Worm (Caenorhabditis elegans): ENCODE measurements around the gene arl-8.
"Not testable (repeated sequence)": the region's sequence is repeated elsewhere in the genome, so short reads cannot be mapped to it uniquely, and the experiment has no call there.

DNA sequence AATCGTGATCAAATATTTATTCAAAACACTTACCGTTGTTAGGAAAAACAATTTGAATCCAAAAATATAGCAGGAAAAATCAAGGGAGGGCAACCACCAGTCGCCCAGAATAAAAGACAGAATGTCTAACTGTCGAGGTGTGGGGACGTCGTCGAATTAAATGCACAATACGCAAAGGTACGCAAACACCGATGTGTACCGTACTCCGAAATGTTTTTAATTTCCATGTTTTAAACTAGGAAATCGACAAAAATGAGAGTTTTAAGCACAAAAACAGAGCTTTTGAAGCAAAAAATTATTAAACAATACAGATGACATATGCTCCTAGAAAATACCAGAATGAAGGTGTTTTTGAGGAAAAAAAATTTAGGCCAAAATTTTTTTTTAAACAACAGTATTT, 23.5 kb upstream of the arl-8 start, which contains the start of gene Y57G11C.51:
- TF ChIP-seq W03F9.2, him-1 (tag; optimal IDR thresholded peaks at IDR 0.05): not testable (repeated sequence)
